Fruit fly (Drosophila melanogaster) whole organism, embryonic: ENCODE results near the gene CG12951.

Source experiments
- Adf1 ChIP-seq: fragments of 200-800 bp; sonication (Bioruptor generic); IDR thresholded peaks from 2 replicates; pipeline ENCODE4 v1.3.6; 2022; ENCODE audit warnings: missing biosample characterization, missing genetic modification characterization
- BtbVII ChIP-seq: fragments of 200-800 bp; sonication (Bioruptor generic); optimal IDR thresholded peaks from 3 replicates; lab custom pipeline; 2017; ENCODE audit warnings: missing biosample characterization, mild to moderate bottlenecking, missing genetic modification characterization
- CG10543 ChIP-seq: fragments of 200-800 bp; sonication (Bioruptor generic); optimal IDR thresholded peaks from 3 replicates; lab custom pipeline; 2017; ENCODE audit warnings: missing biosample characterization, mild to moderate bottlenecking, missing genetic modification characterization, moderate library complexity
- CG1233 ChIP-seq: fragments of 200-800 bp; sonication (Bioruptor generic); optimal IDR thresholded peaks from 4 replicates; lab custom pipeline; 2018; ENCODE audit warnings: missing biosample characterization, mild to moderate bottlenecking, missing genetic modification characterization
- CG14965 ChIP-seq: fragments of 200-800 bp; sonication (Bioruptor generic); optimal IDR thresholded peaks from 2 replicates; lab custom pipeline; 2016; ENCODE audit warnings: missing biosample characterization, missing genetic modification characterization, borderline replicate concordance
- CG1529 ChIP-seq: fragments of 200-800 bp; sonication (Bioruptor generic); optimal IDR thresholded peaks from 3 replicates; lab custom pipeline; 2018; ENCODE audit warnings: missing biosample characterization, missing genetic modification characterization
- CG17186 ChIP-seq: fragments of 200-800 bp; sonication (Bioruptor generic); optimal IDR thresholded peaks from 3 replicates; lab custom pipeline; 2017; ENCODE audit warnings: missing biosample characterization, missing genetic modification reagents, missing genetic modification characterization
- CG18619 ChIP-seq: fragments of 200-800 bp; sonication (Bioruptor generic); optimal IDR thresholded peaks from 3 replicates; lab custom pipeline; 2017; ENCODE audit warnings: missing biosample characterization, mild to moderate bottlenecking, missing genetic modification characterization
- CG31365 ChIP-seq: fragments of 200-800 bp; sonication (Bioruptor generic); optimal IDR thresholded peaks from 2 replicates; lab custom pipeline; 2018; ENCODE audit warnings: missing biosample characterization, mild to moderate bottlenecking, missing genetic modification characterization
- CG32532 ChIP-seq: fragments of 200-800 bp; sonication (Bioruptor generic); IDR thresholded peaks from 2 replicates; pipeline ENCODE4 v1.3.6; 2022; ENCODE audit warnings: missing biosample characterization, missing genetic modification characterization
- CG32767 ChIP-seq: fragments of 200-800 bp; sonication (Bioruptor generic); IDR thresholded peaks from 2 replicates; pipeline ENCODE4 v1.3.6; 2022; ENCODE audit warnings: missing biosample characterization, missing genetic modification characterization
- CG34376 ChIP-seq: fragments of 200-800 bp; sonication (Bioruptor generic); optimal IDR thresholded peaks from 2 replicates; lab custom pipeline; 2018; ENCODE audit warnings: missing biosample characterization, mild to moderate bottlenecking, missing genetic modification characterization
- CG3847 ChIP-seq: fragments of 200-800 bp; sonication (Bioruptor generic); IDR thresholded peaks from 2 replicates; pipeline ENCODE4 v1.3.6; 2022; ENCODE audit warnings: missing biosample characterization, missing genetic modification characterization
- CG7357 ChIP-seq: fragments of 200-800 bp; sonication (Bioruptor generic); IDR thresholded peaks from 3 replicates; pipeline ENCODE4 v1.3.6; 2022; ENCODE audit warnings: missing biosample characterization, missing genetic modification characterization
- CG7786 ChIP-seq: fragments of 200-800 bp; sonication (Bioruptor generic); optimal IDR thresholded peaks from 2 replicates; lab custom pipeline; 2016; ENCODE audit warnings: missing biosample characterization, missing genetic modification characterization
- CG9932 ChIP-seq: fragments of 200-800 bp; sonication (Bioruptor generic); IDR thresholded peaks from 2 replicates; pipeline ENCODE4 v1.3.6; 2022; ENCODE audit warnings: missing biosample characterization, missing genetic modification characterization
- CTCF ChIP-seq: fragments of 200-800 bp; sonication (Bioruptor generic); optimal IDR thresholded peaks from 2 replicates; lab custom pipeline; 2017; ENCODE audit warnings: missing biosample characterization, mild to moderate bottlenecking, missing genetic modification characterization, moderate library complexity
- CrebB ChIP-seq: fragments of 200-800 bp; sonication (Bioruptor generic); optimal IDR thresholded peaks from 3 replicates; lab custom pipeline; 2018; ENCODE audit warnings: missing biosample characterization, mild to moderate bottlenecking, missing genetic modification characterization
- Deaf1 ChIP-seq: fragments of 200-800 bp; optimal IDR thresholded peaks from 3 replicates; lab custom pipeline; 2019; ENCODE audit warnings: missing biosample characterization, mild to moderate bottlenecking, missing genetic modification characterization, moderate library complexity
- Drgx ChIP-seq: fragments of 200-800 bp; sonication (Bioruptor generic); IDR thresholded peaks from 2 replicates; pipeline ENCODE4 v1.3.6; 2022; ENCODE audit warnings: missing biosample characterization, missing genetic modification characterization
- HLH3B ChIP-seq: fragments of 200-800 bp; sonication (Bioruptor generic); IDR thresholded peaks from 2 replicates; pipeline ENCODE4 v1.3.6; 2022; ENCODE audit warnings: missing biosample characterization, missing genetic modification characterization
- Nf-YB ChIP-seq: fragments of 200-800 bp; sonication (Bioruptor generic); optimal IDR thresholded peaks from 3 replicates; lab custom pipeline; 2019; ENCODE audit warnings: missing biosample characterization, mild to moderate bottlenecking, missing genetic modification characterization, moderate library complexity
- Pdp1 ChIP-seq, 2 experiments: fragments of 200-800 bp; sonication (Bioruptor generic); optimal IDR thresholded peaks; 3 replicates each; lab custom pipeline; 2016; ENCODE audit warnings: missing biosample characterization in 2 of 2, missing genetic modification characterization in 2 of 2, mild to moderate bottlenecking in 1 of 2, moderate library complexity in 1 of 2
- TFAM ChIP-seq: fragments of 200-800 bp; sonication (Bioruptor generic); optimal IDR thresholded peaks from 2 replicates; lab custom pipeline; 2017; ENCODE audit warnings: missing biosample characterization, missing genetic modification characterization, inconsistent platforms
- bcd ChIP-seq: fragments of 200-800 bp; sonication (Bioruptor generic); optimal IDR thresholded peaks from 2 replicates; lab custom pipeline; 2017; ENCODE audit warnings: missing biosample characterization, mild to moderate bottlenecking, missing genetic modification characterization
- btn ChIP-seq: fragments of 200-800 bp; sonication (Bioruptor generic); optimal IDR thresholded peaks from 2 replicates; lab custom pipeline; 2016; ENCODE audit warnings: missing biosample characterization, missing genetic modification characterization
- cad ChIP-seq: fragments of >200 bp; optimal IDR thresholded peaks from 2 replicates; lab custom pipeline; 2017; ENCODE audit warnings: missing biosample characterization, missing genetic modification characterization
- danr ChIP-seq: fragments of 200-800 bp; sonication (Bioruptor generic); IDR thresholded peaks from 2 replicates; pipeline ENCODE4 v1.3.6; 2022; ENCODE audit warnings: missing biosample characterization, missing genetic modification characterization
- dmrt11E ChIP-seq: fragments of 200-800 bp; sonication (Bioruptor generic); optimal IDR thresholded peaks from 3 replicates; lab custom pipeline; 2018; ENCODE audit warnings: missing biosample characterization, mild to moderate bottlenecking, missing genetic modification characterization, moderate library complexity
- fd64A ChIP-seq: fragments of 200-800 bp; sonication (Bioruptor generic); optimal IDR thresholded peaks from 3 replicates; lab custom pipeline; 2018; ENCODE audit warnings: missing biosample characterization, mild to moderate bottlenecking, missing genetic modification characterization
- gce ChIP-seq: fragments of 200-800 bp; sonication (Bioruptor generic); IDR thresholded peaks from 3 replicates; pipeline ENCODE4 v1.3.6; 2022; ENCODE audit warnings: missing biosample characterization, missing genetic modification characterization
- gfzf ChIP-seq: fragments of 200-800 bp; sonication (Bioruptor generic); optimal IDR thresholded peaks from 2 replicates; lab custom pipeline; 2016; ENCODE audit warnings: missing biosample characterization, mild to moderate bottlenecking, missing genetic modification characterization, moderate library complexity
- grau ChIP-seq: fragments of 200-800 bp; optimal IDR thresholded peaks from 3 replicates; lab custom pipeline; 2019; ENCODE audit warnings: missing biosample characterization, mild to moderate bottlenecking, missing genetic modification characterization, moderate library complexity
- gsb-n ChIP-seq: fragments of 200-800 bp; sonication (Bioruptor generic); optimal IDR thresholded peaks from 3 replicates; lab custom pipeline; 2018; ENCODE audit warnings: missing biosample characterization, mild to moderate bottlenecking, missing genetic modification characterization
- h ChIP-seq: fragments of >200 bp; optimal IDR thresholded peaks from 2 replicates; lab custom pipeline; 2017
- hth ChIP-seq: fragments of >200 bp; optimal IDR thresholded peaks from 2 replicates; lab custom pipeline; 2017; ENCODE audit warnings: inconsistent platforms
- pfk ChIP-seq: fragments of 200-800 bp; sonication (Bioruptor generic); optimal IDR thresholded peaks from 2 replicates; lab custom pipeline; 2018; ENCODE audit warnings: missing biosample characterization, mild to moderate bottlenecking, missing genetic modification characterization, moderate library complexity
- sisA ChIP-seq: fragments of 200-800 bp; sonication (Bioruptor generic); IDR thresholded peaks from 2 replicates; pipeline ENCODE4 v1.3.6; 2022; ENCODE audit warnings: missing biosample characterization, missing genetic modification characterization
- sr ChIP-seq: fragments of 200-800 bp; sonication (Bioruptor generic); IDR thresholded peaks from 3 replicates; pipeline ENCODE4 v1.3.6; 2022; ENCODE audit warnings: missing biosample characterization, missing genetic modification characterization
- trh ChIP-seq: fragments of 200-800 bp; sonication (Bioruptor generic); optimal IDR thresholded peaks from 2 replicates; lab custom pipeline; 2016; ENCODE audit warnings: missing biosample characterization, missing genetic modification characterization

Gene CG12951

DNA sequence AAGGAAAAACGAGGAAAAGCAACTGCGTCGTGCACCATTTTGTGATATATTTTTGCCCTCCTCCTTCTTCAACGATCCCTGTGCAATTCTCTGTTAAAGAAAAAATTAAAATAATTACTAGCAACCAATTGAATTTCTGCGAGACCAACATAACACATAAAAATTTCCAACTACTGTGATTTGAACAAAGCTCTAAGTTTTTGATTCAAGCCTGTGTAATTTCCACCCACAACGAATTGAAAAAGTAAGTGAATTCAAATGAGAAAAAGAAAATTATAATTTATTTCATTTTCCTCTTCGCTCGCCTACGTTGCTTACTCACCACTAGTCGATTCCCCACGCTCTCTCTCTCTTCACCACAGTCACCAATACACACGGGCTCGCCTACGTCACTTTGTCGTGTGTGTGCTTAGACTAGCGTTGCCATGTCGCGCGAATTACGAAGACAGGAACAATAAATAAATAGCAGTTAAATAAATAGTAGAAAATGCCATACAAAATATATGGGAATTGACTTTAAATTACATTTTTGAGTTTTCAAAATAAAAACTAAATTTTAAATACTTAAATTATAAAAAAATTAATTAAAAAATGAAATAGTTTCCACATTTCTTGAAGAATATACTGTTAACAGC is 12.2 kb upstream of the CG12951 start (continued):
- peak; percentile 74 for TF ChIP-seq CG10543 (GFP tag; lab: Kevin White, UChicago)
- TF ChIP-seq CG1529: peak; percentile 43
- TF ChIP-seq Nf-YB: peak; percentile 30
- TF ChIP-seq CG31365 (tag; lab: Kevin White, UChicago): no peak
- TF ChIP-seq dmrt11E (tag; lab: Kevin White, UChicago): peak; percentile 25
- TF ChIP-seq CG1233: peak; percentile 62
- no peak for TF ChIP-seq gce (GFP tag; lab: Robert Waterston, UW)
- peak; percentile 61 for TF ChIP-seq gsb-n
- peak; percentile 50 for TF ChIP-seq Deaf1 (tag; lab: Kevin White, UChicago)
- TF ChIP-seq h (lab: Kevin White, UChicago): no peak
- no peak for TF ChIP-seq cad (GFP tag; lab: Kevin White, UChicago)
- TF ChIP-seq CG32532 (GFP tag; lab: Robert Waterston, UW): 0 out of 2 replicates have a peak, but pooled peaks have one; percentile 15
- TF ChIP-seq CG3847: no peak
- TF ChIP-seq hth: no peak
- peak; percentile 34 for TF ChIP-seq Drgx
- TF ChIP-seq HLH3B (GFP tag; lab: Robert Waterston, UW): peak; percentile 20; the same call in 1 of the 2 replicates
- no peak for TF ChIP-seq CG14965 (GFP tag; lab: Kevin White, UChicago)
- no peak for TF ChIP-seq gfzf (GFP tag; lab: Kevin White, UChicago)
- 0 out of 3 replicates have a peak, but pooled peaks have one; percentile 9 for TF ChIP-seq CG7357 (GFP tag; lab: Robert Waterston, UW)
- peak; percentile 51 for TF ChIP-seq pfk (GFP tag; lab: Kevin White, UChicago)
- peak; percentile 26 for TF ChIP-seq CG18619 (GFP tag; lab: Kevin White, UChicago)
- peak; percentile 39 for TF ChIP-seq bcd (GFP tag; lab: Kevin White, UChicago)
- TF ChIP-seq CG9932 (GFP tag; lab: Robert Waterston, UW): peak; percentile 11; the same call in 1 of the 2 replicates
- peak; percentile 60 for TF ChIP-seq CG34376 (GFP tag; lab: Kevin White, UChicago)
- TF ChIP-seq CG32767 (GFP tag; lab: Robert Waterston, UW): 0 out of 2 replicates have a peak, but pooled peaks have one; percentile 10
- TF ChIP-seq trh (GFP tag; lab: Kevin White, UChicago): peak; percentile 12
- peak; percentile 55; the same call in 2 of the 3 replicates for TF ChIP-seq sr (GFP tag; lab: Robert Waterston, UW)
- TF ChIP-seq CG17186 (GFP tag; lab: Kevin White, UChicago): no peak
- TF ChIP-seq CG7786 (GFP tag; lab: Kevin White, UChicago): no peak
- peak; percentile 24 for TF ChIP-seq fd64A
- TF ChIP-seq grau (tag; lab: Kevin White, UChicago): peak; percentile 58
- peak; percentile 40 for TF ChIP-seq CTCF (GFP tag; lab: Kevin White, UChicago)
- TF ChIP-seq btn (GFP tag; lab: Kevin White, UChicago): no peak
- TF ChIP-seq sisA (GFP tag; lab: Robert Waterston, UW): no peak
- TF ChIP-seq Adf1 (GFP tag; lab: Robert Waterston, UW): peak; percentile 17; the same call in 1 of the 2 replicates
- no peak for TF ChIP-seq TFAM (GFP tag; lab: Kevin White, UChicago)
- no peak for TF ChIP-seq danr
- TF ChIP-seq BtbVII (GFP tag; lab: Kevin White, UChicago): peak; percentile 67
- TF ChIP-seq CrebB (tag; lab: Kevin White, UChicago): peak; percentile 79
- peak in 1 of 2 experiments; percentile 37 for TF ChIP-seq Pdp1 (GFP tag; optimal IDR thresholded peaks at IDR 0.05; lab: Kevin White, UChicago)
